Worm (Caenorhabditis elegans): ENCODE data around the gene ptr-13.

ce11 chrII:11154957-11155356 lies 7.3 kb downstream of the ptr-13 start:
- TF ChIP-seq hmg-4 (GFP tag; optimal IDR thresholded peaks at IDR 0.05) (no peak), hmbx-1 (tag; optimal IDR thresholded peaks at IDR 0.05) (no peak), hnd-1 (tag; optimal IDR thresholded peaks at IDR 0.05) (no peak), ama-1 (optimal IDR thresholded peaks at IDR 0.05) (no peak), tbx-11 (GFP tag; IDR thresholded peaks at IDR 0.05) (no peak), tbx-37 (GFP tag; conservative IDR thresholded peaks at IDR 0.05) (no peak), F13C5.2 (tag; optimal IDR thresholded peaks at IDR 0.05) (no peak), ets-7 (tag; optimal IDR thresholded peaks at IDR 0.05) (no peak), sea-1 (GFP tag; conservative IDR thresholded peaks at IDR 0.05) (no peak), ceh-36 (tag; optimal IDR thresholded peaks at IDR 0.05) (no peak), scrt-1 (GFP tag; IDR thresholded peaks at IDR 0.05) (no peak)
